Fruit fly (Drosophila melanogaster) whole organism, prepupa: ENCODE data around the gene Ent1.

Experiments
- CG11294 ChIP-seq: fragments of 200-800 bp; sonication (Bioruptor generic); IDR thresholded peaks from 2 replicates; pipeline ENCODE4 v1.3.6; 2022; ENCODE audit warnings: missing biosample characterization, missing genetic modification characterization
- CG16779 ChIP-seq: fragments of 200-800 bp; sonication (Bioruptor generic); optimal IDR thresholded peaks from 3 replicates; lab custom pipeline; 2017; ENCODE audit warnings: missing biosample characterization, mild to moderate bottlenecking, missing genetic modification characterization
- CG3032 ChIP-seq: fragments of 200-800 bp; optimal IDR thresholded peaks from 2 replicates; lab custom pipeline; 2019; ENCODE audit warnings: missing biosample characterization, mild to moderate bottlenecking, missing genetic modification characterization, moderate library complexity
- CG32006 ChIP-seq: fragments of 200-800 bp; sonication (Bioruptor generic); optimal IDR thresholded peaks from 3 replicates; lab custom pipeline; 2017; ENCODE audit warnings: missing biosample characterization, mild to moderate bottlenecking, missing genetic modification characterization
- CG6792 ChIP-seq: fragments of 200-800 bp; sonication (Bioruptor generic); optimal IDR thresholded peaks from 3 replicates; lab custom pipeline; 2016; ENCODE audit warnings: missing biosample characterization, missing genetic modification characterization
- CG6808 ChIP-seq: fragments of 200-800 bp; sonication (Bioruptor generic); optimal IDR thresholded peaks from 3 replicates; lab custom pipeline; 2017; ENCODE audit warnings: missing biosample characterization, missing genetic modification characterization, mild to moderate bottlenecking, moderate library complexity, missing genetic modification reagents
- CG6854 ChIP-seq: fragments of 200-800 bp; sonication (Bioruptor generic); optimal IDR thresholded peaks from 2 replicates; lab custom pipeline; 2017; ENCODE audit warnings: missing biosample characterization, mild to moderate bottlenecking, missing genetic modification characterization
- CG7368 ChIP-seq: fragments of 200-800 bp; sonication (Bioruptor generic); optimal IDR thresholded peaks from 3 replicates; lab custom pipeline; 2016; ENCODE audit warnings: missing biosample characterization, missing genetic modification characterization
- Eip78C ChIP-seq: fragments of 200-800 bp; sonication (Bioruptor generic); peaks from one replicate; lab custom pipeline; 2016; ENCODE audit warnings: missing biosample characterization, missing genetic modification characterization
- Met ChIP-seq: fragments of 200-800 bp; sonication (Bioruptor generic); optimal IDR thresholded peaks from 3 replicates; lab custom pipeline; 2016; ENCODE audit warnings: missing biosample characterization, missing genetic modification characterization
- Sox102F ChIP-seq: fragments of 200-800 bp; sonication (Bioruptor generic); optimal IDR thresholded peaks from 2 replicates; lab custom pipeline; 2016; ENCODE audit warnings: missing biosample characterization, mild to moderate bottlenecking, missing genetic modification characterization
- dsx ChIP-seq: fragments of 200-800 bp; optimal IDR thresholded peaks from 3 replicates; lab custom pipeline; 2019; ENCODE audit warnings: missing biosample characterization, mild to moderate bottlenecking, missing genetic modification characterization, moderate library complexity; ENCODE audit not compliant: poor library complexity, severe bottlenecking
- esn ChIP-seq: fragments of 200-800 bp; sonication (Bioruptor generic); optimal IDR thresholded peaks from 2 replicates; lab custom pipeline; 2016; ENCODE audit warnings: missing biosample characterization, mild to moderate bottlenecking, missing genetic modification characterization, moderate library complexity

DNA sequence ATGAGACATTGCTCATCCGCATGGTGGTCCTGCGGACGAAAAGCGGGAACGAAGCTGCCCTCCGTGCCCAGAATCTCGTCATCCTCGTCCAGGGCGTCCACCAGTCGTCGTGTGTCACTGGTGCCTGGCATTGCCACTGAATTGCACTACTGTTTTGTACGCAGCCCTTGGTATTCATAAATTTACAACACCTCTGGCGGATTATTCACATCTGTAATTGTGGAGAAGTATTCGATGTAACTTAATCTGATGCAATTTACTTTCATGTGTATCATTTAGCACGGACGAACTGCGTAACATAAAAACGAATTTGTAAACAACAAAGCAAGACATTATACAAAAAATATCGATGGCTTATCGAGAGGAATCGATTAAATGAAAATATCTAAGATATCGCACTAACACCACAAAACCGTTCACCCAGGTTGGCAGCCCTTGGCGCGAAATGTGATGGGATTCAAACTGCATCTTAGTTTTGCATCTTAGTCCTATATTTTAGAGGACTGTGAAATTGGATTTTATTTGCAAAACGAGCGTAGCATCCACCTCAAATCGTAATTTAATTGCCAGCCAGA, at the start of gene Ent1:
- TF ChIP-seq CG6792 (no peak), Met (no peak), CG32006 (no peak), CG16779 (tag; lab: Kevin White, UChicago) (no peak), Sox102F (GFP tag; lab: Kevin White, UChicago) (no peak), CG6808 (GFP tag; lab: Kevin White, UChicago) (no peak), CG11294 (GFP tag; lab: Robert Waterston, UW) (no peak), Eip78C (GFP tag; lab: Kevin White, UChicago) (peak; percentile 13), CG6854 (GFP tag; lab: Kevin White, UChicago) (no peak), CG7368 (GFP tag; lab: Kevin White, UChicago) (no peak), CG3032 (tag; lab: Kevin White, UChicago) (no peak), dsx (GFP tag; lab: Kevin White, UChicago) (peak; percentile 48), esn (GFP tag; lab: Kevin White, UChicago) (no peak)
